Worm (Caenorhabditis elegans) whole organism, young adult: Measurements from ENCODE around the gene str-254.

Source experiments
- F37B4.10 ChIP-seq: fragments of 200-800 bp; sonication (Bioruptor generic); IDR thresholded peaks from 2 replicates; pipeline ENCODE4 v1.3.6; 2022; ENCODE audit warnings: missing genetic modification characterization, missing compliant biosample characterization
- K11D2.4 ChIP-seq: fragments of 200-800 bp; sonication (Bioruptor generic); IDR thresholded peaks from 2 replicates; pipeline ENCODE4 v1.3.6; 2022; ENCODE audit warnings: missing genetic modification reagents, missing genetic modification characterization, missing compliant biosample characterization
- T07F8.4 ChIP-seq: sonication (generic microtip); optimal IDR thresholded peaks from 2 replicates; lab custom pipeline; 2016; ENCODE audit warnings: mild to moderate bottlenecking, missing genetic modification characterization, moderate library complexity, missing compliant biosample characterization
- T26A5.8 ChIP-seq: sonication (generic microtip); optimal IDR thresholded peaks from 2 replicates; lab custom pipeline; 2016; ENCODE audit warnings: missing genetic modification characterization, missing compliant biosample characterization
- Y53F4B.3 ChIP-seq: fragments of 200-800 bp; sonication (Bioruptor generic); IDR thresholded peaks from 2 replicates; pipeline ENCODE4 v1.3.6; 2022; ENCODE audit warnings: missing genetic modification reagents, missing genetic modification characterization, missing compliant biosample characterization
- Y67H2A.10 ChIP-seq: fragments of 200-800 bp; sonication (Bioruptor generic); conservative IDR thresholded peaks from 2 replicates; pipeline ENCODE4 v1.3.6; 2022; ENCODE audit warnings: missing genetic modification reagents, missing genetic modification characterization, missing compliant biosample characterization
- cebp-1 ChIP-seq, 2 experiments: fragments of 200-800 bp in 1 of 2; sonication (Bioruptor generic) in 1 of 2; sonication (generic microtip) in 1 of 2; IDR thresholded peaks in 1 of 2; optimal IDR thresholded peaks in 1 of 2; 2 replicates each; pipeline versions ENCODE4 v1.3.6 to Lab custom; 2017 to 2022; ENCODE audit warnings: missing compliant biosample characterization in 2 of 2, missing genetic modification characterization in 2 of 2, mild to moderate bottlenecking in 1 of 2, missing genetic modification reagents in 1 of 2, moderate library complexity in 1 of 2
- ceh-40 ChIP-seq: fragments of 200-800 bp; sonication (Bioruptor generic); IDR thresholded peaks from 2 replicates; pipeline ENCODE4 v1.3.6; 2022; ENCODE audit warnings: missing genetic modification characterization, missing compliant biosample characterization
- ceh-79 ChIP-seq: sonication (generic microtip); optimal IDR thresholded peaks from 2 replicates; lab custom pipeline; 2017; ENCODE audit warnings: mild to moderate bottlenecking, missing genetic modification characterization, missing compliant biosample characterization
- dpl-1 ChIP-seq: fragments of 150-350 bp; optimal IDR thresholded peaks from 2 replicates; lab custom pipeline; 2014; ENCODE audit warnings: missing biosample characterization, missing genetic modification reagents, missing genetic modification characterization
- ets-4 ChIP-seq: fragments of 200-800 bp; sonication (Bioruptor generic); optimal IDR thresholded peaks from 2 replicates; lab custom pipeline; 2018; ENCODE audit warnings: mild to moderate bottlenecking, missing genetic modification characterization, missing compliant biosample characterization
- gei-17 ChIP-seq: fragments of 200-800 bp; sonication (Bioruptor generic); optimal IDR thresholded peaks from 2 replicates; lab custom pipeline; 2018; ENCODE audit warnings: mild to moderate bottlenecking, missing genetic modification characterization, missing compliant biosample characterization
- hlh-26 ChIP-seq: fragments of 200-800 bp; sonication (Bioruptor generic); conservative IDR thresholded peaks from 2 replicates; pipeline ENCODE4 v1.3.6; 2022; ENCODE audit warnings: missing genetic modification reagents, missing genetic modification characterization, missing compliant biosample characterization
- lag-1 ChIP-seq: fragments of 200-800 bp; sonication (Bioruptor generic); IDR thresholded peaks from 2 replicates; pipeline ENCODE4 v1.3.6; 2022; ENCODE audit warnings: missing genetic modification reagents, missing genetic modification characterization, missing compliant biosample characterization
- lin-54 ChIP-seq: fragments of 200-800 bp; sonication (Bioruptor generic); optimal IDR thresholded peaks from 2 replicates; lab custom pipeline; 2018; ENCODE audit warnings: mild to moderate bottlenecking, missing genetic modification characterization, missing compliant biosample characterization
- madf-10 ChIP-seq: sonication (generic microtip); optimal IDR thresholded peaks from 2 replicates; lab custom pipeline; 2016; ENCODE audit warnings: mild to moderate bottlenecking, missing genetic modification characterization, missing compliant biosample characterization
- nhr-120 ChIP-seq: fragments of 200-800 bp; sonication (Bioruptor generic); IDR thresholded peaks from 2 replicates; pipeline ENCODE4 v1.3.6; 2022; ENCODE audit warnings: missing genetic modification characterization, missing compliant biosample characterization
- nhr-80 ChIP-seq: sonication (generic microtip); optimal IDR thresholded peaks from 2 replicates; lab custom pipeline; 2016; ENCODE audit warnings: missing genetic modification characterization, missing compliant biosample characterization
- sea-2 ChIP-seq: fragments of 200-800 bp; sonication (Bioruptor generic); IDR thresholded peaks from 2 replicates; pipeline ENCODE4 v1.3.6; 2022; ENCODE audit warnings: missing genetic modification characterization, missing compliant biosample characterization
- zfh-2 ChIP-seq: fragments of 200-800 bp; sonication (Bioruptor generic); conservative IDR thresholded peaks from 2 replicates; pipeline ENCODE4 v1.3.6; 2022; ENCODE audit warnings: missing genetic modification reagents, missing genetic modification characterization, missing compliant biosample characterization
- zim-3 ChIP-seq: sonication (generic microtip); optimal IDR thresholded peaks from 2 replicates; lab custom pipeline; 2017; ENCODE audit warnings: mild to moderate bottlenecking, missing genetic modification characterization, moderate library complexity, missing compliant biosample characterization
- ztf-28 ChIP-seq: fragments of 200-800 bp; sonication (Bioruptor generic); IDR thresholded peaks from 2 replicates; pipeline ENCODE4 v1.3.6; 2022; ENCODE audit warnings: missing genetic modification reagents, missing genetic modification characterization, missing compliant biosample characterization
- ztf-3 ChIP-seq: fragments of 200-800 bp; sonication (Bioruptor generic); optimal IDR thresholded peaks from 2 replicates; lab custom pipeline; 2018; ENCODE audit warnings: mild to moderate bottlenecking, missing genetic modification characterization, missing compliant biosample characterization
- ztf-6 ChIP-seq: fragments of 200-800 bp; sonication (Bioruptor generic); IDR thresholded peaks from 2 replicates; pipeline ENCODE4 v1.3.6; 2022; ENCODE audit warnings: missing genetic modification reagents, missing genetic modification characterization, missing compliant biosample characterization

The str-254 gene

DNA sequence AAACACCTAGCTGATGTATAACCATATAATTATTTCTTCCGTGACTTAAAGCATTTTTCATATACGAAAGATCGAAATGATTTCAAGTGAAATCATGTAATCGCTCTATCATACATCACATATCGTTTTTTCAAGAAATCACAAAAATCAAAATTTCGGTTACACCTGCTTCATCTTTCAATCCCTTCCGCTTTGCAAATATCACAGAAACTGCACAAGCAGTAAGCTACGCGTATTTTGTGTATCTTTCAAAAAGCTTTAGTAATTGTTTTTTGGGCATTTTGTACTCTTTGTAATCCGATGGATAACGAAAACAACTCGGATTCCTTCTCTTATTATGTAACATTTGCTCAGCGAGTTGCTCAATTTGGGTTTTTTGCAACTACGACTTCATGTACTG is 37.9 kb downstream of the str-254 start, which contains the start of gene str-25:
Gene str-25, plus strand, starts transcription at position 301 of the 400 bp plus-strand sequence.
- TF ChIP-seq nhr-120 (no peak), zfh-2 (GFP tag; lab: Robert Waterston, UW) (no peak), nhr-80 (tag; lab: Kevin White, UChicago) (no peak), ztf-28 (no peak), ceh-79 (tag; lab: Kevin White, UChicago) (no peak), dpl-1 (GFP tag; lab: Kevin White, UChicago) (no peak), lag-1 (GFP tag; lab: Robert Waterston, UW) (no peak), hlh-26 (GFP tag; lab: Robert Waterston, UW) (no peak), F37B4.10 (GFP tag; lab: Robert Waterston, UW) (no peak)

DNA sequence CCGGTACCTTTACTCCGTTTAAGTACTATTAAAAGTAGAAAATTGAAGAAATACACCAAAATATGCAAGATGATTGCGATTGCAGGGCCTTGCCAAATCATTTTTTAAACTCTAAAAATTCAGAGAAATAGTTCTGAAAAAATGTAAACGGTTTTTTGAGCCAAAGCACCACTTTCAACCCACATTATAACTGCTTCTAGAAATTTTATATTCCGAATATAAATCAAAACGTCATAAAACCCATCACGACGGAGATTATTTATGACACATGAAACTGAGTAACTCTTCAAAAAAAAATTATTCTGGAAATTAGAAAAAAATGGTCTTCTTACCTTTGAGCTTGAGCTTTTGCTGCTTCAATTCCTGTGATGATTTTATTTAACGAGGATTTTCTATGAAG is 39.0 kb downstream of the str-254 start, which contains the start of gene srxa-16:
Gene srxa-16, minus strand, starts transcription at position 101 of the 400 bp plus-strand sequence.
- TF ChIP-seq ztf-3 (GFP tag; lab: Kevin White, UChicago) (no peak), Y53F4B.3 (no peak), gei-17 (GFP tag; lab: Kevin White, UChicago) (no peak), zim-3 (tag; lab: Kevin White, UChicago) (no peak), K11D2.4 (no peak), cebp-1 (GFP tag; IDR thresholded peaks at IDR 0.05; lab: Robert Waterston, UW) (no peak), cebp-1 (tag; optimal IDR thresholded peaks at IDR 0.05; lab: Kevin White, UChicago) (no peak), sea-2 (GFP tag; lab: Robert Waterston, UW) (no peak)

- TF ChIP-seq Y67H2A.10 (GFP tag; lab: Robert Waterston, UW), result no peak
- no peak for TF ChIP-seq lin-54 (GFP tag; lab: Kevin White, UChicago)
- no peak for TF ChIP-seq T26A5.8 (tag; lab: Kevin White, UChicago)
- no peak for TF ChIP-seq ztf-6 (GFP tag; lab: Robert Waterston, UW)
- TF ChIP-seq ceh-40, result no peak
- TF ChIP-seq ets-4 (GFP tag; lab: Kevin White, UChicago), result no peak
- TF ChIP-seq madf-10 (tag; lab: Kevin White, UChicago), result no peak
- no peak for TF ChIP-seq T07F8.4 (tag; lab: Kevin White, UChicago)
Measured at ce11 chrV:16103594-16103993, 49.7 kb downstream of the str-254 start, which contains the start of gene argk-1. TSS of gene argk-1 (plus strand) at chrV:16103894.
